Fruit fly (Drosophila melanogaster) whole organism: ENCODE results near the gene MED21.

Experiments used
- CG8478 ChIP-seq: fragments of >200 bp; optimal IDR thresholded peaks from 2 replicates; lab custom pipeline; 2018; ENCODE audit warnings: inconsistent platforms
- Dll ChIP-seq: fragments of >200 bp; optimal IDR thresholded peaks from 2 replicates; lab custom pipeline; 2017
- EcR ChIP-seq, 2 experiments: fragments of >200 bp; optimal IDR thresholded peaks; 2 replicates each; lab custom pipeline; 2017; ENCODE audit warnings: missing biosample characterization in 2 of 2, missing genetic modification characterization in 2 of 2, missing genetic modification reagents in 2 of 2
- pan ChIP-seq: fragments of >200 bp; optimal IDR thresholded peaks from 2 replicates; lab custom pipeline; 2017
- psq ChIP-seq: fragments of >200 bp; optimal IDR thresholded peaks from 2 replicates; lab custom pipeline; 2017
- usp ChIP-seq: fragments of >200 bp; optimal IDR thresholded peaks from 2 replicates; lab custom pipeline; 2017; ENCODE audit warnings: missing biosample characterization, missing genetic modification characterization, mixed read lengths

DNA sequence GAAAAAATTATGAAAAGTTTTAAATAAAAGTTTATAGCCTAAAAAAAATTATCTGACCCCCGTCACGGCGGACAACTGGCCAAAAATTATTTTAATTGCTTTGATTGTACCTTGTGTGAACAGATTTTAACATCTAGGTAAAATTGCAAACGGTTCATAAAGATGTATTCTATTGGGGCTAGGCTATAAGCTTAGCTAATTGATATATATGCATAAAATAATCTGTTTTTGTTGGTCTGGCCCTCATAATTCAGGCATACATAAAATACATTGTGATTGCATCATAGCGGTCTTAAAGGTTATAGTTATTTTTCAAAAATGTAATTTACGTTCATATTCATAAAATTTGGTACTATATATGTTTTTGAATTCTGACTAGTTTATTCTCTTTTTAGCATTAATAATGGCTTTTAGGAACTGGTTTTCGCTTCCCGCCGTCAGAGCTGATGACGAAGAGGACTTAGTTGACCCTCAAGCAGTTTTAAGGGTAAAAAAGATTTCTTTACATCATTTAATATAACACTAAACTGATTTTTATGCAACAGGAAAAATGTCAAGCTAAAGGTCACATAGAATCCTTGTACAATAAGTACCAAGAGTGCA, 4.9 kb upstream of the MED21 start, which contains the start of gene UQCR-11:
- TF ChIP-seq pan: no peak
- no peak for TF ChIP-seq usp
- TF ChIP-seq psq (lab: Kevin White, UChicago): no peak
- TF ChIP-seq Dll (lab: Kevin White, UChicago): no peak
- no peak for TF ChIP-seq CG8478 (lab: Kevin White, UChicago)
- TF ChIP-seq EcR (GFP tag; optimal IDR thresholded peaks at IDR 0.05; lab: Kevin White, UChicago): no peak
